Fruit fly (Drosophila melanogaster) whole organism, prepupa: ENCODE data around the gene CG8219.
A peak's percentile ranks its signal among the peaks of the same experiment; 100 is the strongest.

Source experiments
- Blimp-1 ChIP-seq: fragments of 200-800 bp; sonication (Bioruptor generic); optimal IDR thresholded peaks from 3 replicates; lab custom pipeline; 2017; ENCODE audit warnings: missing biosample characterization, missing genetic modification characterization, mild to moderate bottlenecking, moderate library complexity, missing genetic modification reagents
- CG10631 ChIP-seq: fragments of 200-800 bp; sonication (Bioruptor generic); optimal IDR thresholded peaks from 2 replicates; lab custom pipeline; 2016; ENCODE audit warnings: missing biosample characterization, missing genetic modification characterization
- CG10669 ChIP-seq: fragments of 200-800 bp; sonication (Bioruptor generic); optimal IDR thresholded peaks from 3 replicates; lab custom pipeline; 2018; ENCODE audit warnings: missing biosample characterization, mild to moderate bottlenecking, missing genetic modification characterization, moderate library complexity
- CG11762 ChIP-seq: fragments of 200-800 bp; sonication (Bioruptor generic); optimal IDR thresholded peaks from 3 replicates; lab custom pipeline; 2016; ENCODE audit warnings: missing biosample characterization, missing genetic modification characterization; ENCODE audit not compliant: insufficient read depth
- CG11902 ChIP-seq: fragments of 200-800 bp; sonication (Bioruptor generic); optimal IDR thresholded peaks from 3 replicates; lab custom pipeline; 2016; ENCODE audit warnings: missing biosample characterization, missing genetic modification characterization
- CG15336 ChIP-seq: fragments of 200-800 bp; sonication (Bioruptor generic); IDR thresholded peaks from 2 replicates; pipeline ENCODE4 v1.3.6; 2022; ENCODE audit warnings: missing biosample characterization, missing genetic modification characterization
- CG3032 ChIP-seq: fragments of 200-800 bp; optimal IDR thresholded peaks from 2 replicates; lab custom pipeline; 2019; ENCODE audit warnings: missing biosample characterization, mild to moderate bottlenecking, missing genetic modification characterization, moderate library complexity
- CG34406 ChIP-seq: fragments of 200-800 bp; sonication (Bioruptor generic); optimal IDR thresholded peaks from 3 replicates; lab custom pipeline; 2016; ENCODE audit warnings: missing biosample characterization, missing genetic modification characterization
- CG6163 ChIP-seq: fragments of 200-800 bp; sonication (Bioruptor generic); IDR thresholded peaks from 3 replicates; pipeline ENCODE4 v1.3.6; 2022; ENCODE audit warnings: missing biosample characterization, missing genetic modification characterization
- CG6792 ChIP-seq: fragments of 200-800 bp; sonication (Bioruptor generic); optimal IDR thresholded peaks from 3 replicates; lab custom pipeline; 2016; ENCODE audit warnings: missing biosample characterization, missing genetic modification characterization
- CG6854 ChIP-seq: fragments of 200-800 bp; sonication (Bioruptor generic); optimal IDR thresholded peaks from 2 replicates; lab custom pipeline; 2017; ENCODE audit warnings: missing biosample characterization, mild to moderate bottlenecking, missing genetic modification characterization
- CG8319 ChIP-seq: fragments of 200-800 bp; sonication (Bioruptor generic); optimal IDR thresholded peaks from 3 replicates; lab custom pipeline; 2016; ENCODE audit warnings: missing biosample characterization, missing genetic modification characterization
- CG8632 ChIP-seq: fragments of 200-800 bp; sonication (Bioruptor generic); optimal IDR thresholded peaks from 3 replicates; lab custom pipeline; 2016; ENCODE audit warnings: missing biosample characterization, missing genetic modification characterization
- CG9139 ChIP-seq: fragments of 200-800 bp; sonication (Bioruptor generic); optimal IDR thresholded peaks from 3 replicates; lab custom pipeline; 2017; ENCODE audit warnings: missing biosample characterization, mild to moderate bottlenecking, missing genetic modification characterization
- Eip75B ChIP-seq: fragments of 200-800 bp; sonication (Bioruptor generic); optimal IDR thresholded peaks from 3 replicates; lab custom pipeline; 2016; ENCODE audit warnings: missing biosample characterization, missing genetic modification characterization
- Eip78C ChIP-seq: fragments of 200-800 bp; sonication (Bioruptor generic); peaks from one replicate; lab custom pipeline; 2016; ENCODE audit warnings: missing biosample characterization, missing genetic modification characterization
- Eip93F ChIP-seq: fragments of 200-800 bp; sonication (Bioruptor generic); optimal IDR thresholded peaks from 2 replicates; lab custom pipeline; 2016; ENCODE audit warnings: missing biosample characterization, mild to moderate bottlenecking, missing genetic modification characterization
- Ets21C ChIP-seq: fragments of 200-800 bp; sonication (Bioruptor generic); optimal IDR thresholded peaks from 3 replicates; lab custom pipeline; 2016; ENCODE audit warnings: missing biosample characterization, missing genetic modification characterization
- Ets96B ChIP-seq: fragments of 200-800 bp; optimal IDR thresholded peaks from 2 replicates; lab custom pipeline; 2019; ENCODE audit warnings: missing biosample characterization, mild to moderate bottlenecking, missing genetic modification characterization, moderate library complexity
- Hr39 ChIP-seq: fragments of 200-800 bp; sonication (Bioruptor generic); optimal IDR thresholded peaks from 2 replicates; lab custom pipeline; 2016; ENCODE audit warnings: missing biosample characterization, missing genetic modification characterization
- Hr4 ChIP-seq: fragments of 200-800 bp; sonication (Bioruptor generic); optimal IDR thresholded peaks from 3 replicates; lab custom pipeline; 2016; ENCODE audit warnings: missing biosample characterization, missing genetic modification characterization
- Lpt ChIP-seq: fragments of 200-800 bp; sonication (Bioruptor generic); optimal IDR thresholded peaks from 3 replicates; lab custom pipeline; 2016; ENCODE audit warnings: missing biosample characterization, missing genetic modification characterization
- Smox ChIP-seq: fragments of 200-800 bp; sonication (Bioruptor generic); optimal IDR thresholded peaks from 3 replicates; lab custom pipeline; 2016; ENCODE audit warnings: missing biosample characterization, missing genetic modification characterization
- Sox102F ChIP-seq: fragments of 200-800 bp; sonication (Bioruptor generic); optimal IDR thresholded peaks from 2 replicates; lab custom pipeline; 2016; ENCODE audit warnings: missing biosample characterization, mild to moderate bottlenecking, missing genetic modification characterization
- Sox14 ChIP-seq: fragments of 200-800 bp; sonication (Bioruptor generic); optimal IDR thresholded peaks from 3 replicates; lab custom pipeline; 2016; ENCODE audit warnings: missing biosample characterization, missing genetic modification characterization
- Sox15 ChIP-seq: fragments of 200-800 bp; sonication (Bioruptor generic); optimal IDR thresholded peaks from 3 replicates; lab custom pipeline; 2016; ENCODE audit warnings: missing biosample characterization, missing genetic modification characterization
- achi ChIP-seq: fragments of 200-800 bp; sonication (Bioruptor generic); optimal IDR thresholded peaks from 3 replicates; lab custom pipeline; 2016; ENCODE audit warnings: missing biosample characterization, missing genetic modification characterization
- cyc ChIP-seq: fragments of 200-800 bp; sonication (Bioruptor generic); optimal IDR thresholded peaks from 3 replicates; lab custom pipeline; 2016; ENCODE audit warnings: missing biosample characterization, missing genetic modification characterization
- dac ChIP-seq: fragments of 200-800 bp; sonication (Bioruptor generic); optimal IDR thresholded peaks from 2 replicates; lab custom pipeline; 2017; ENCODE audit warnings: missing biosample characterization, mild to moderate bottlenecking, missing genetic modification characterization
- eg ChIP-seq: fragments of 200-800 bp; sonication (Bioruptor generic); IDR thresholded peaks from 3 replicates; pipeline ENCODE4 v1.3.6; 2022; ENCODE audit warnings: missing biosample characterization, missing genetic modification characterization
- esn ChIP-seq: fragments of 200-800 bp; sonication (Bioruptor generic); optimal IDR thresholded peaks from 2 replicates; lab custom pipeline; 2016; ENCODE audit warnings: missing biosample characterization, mild to moderate bottlenecking, missing genetic modification characterization, moderate library complexity
- fd59A ChIP-seq: fragments of 200-800 bp; sonication (Bioruptor generic); optimal IDR thresholded peaks from 2 replicates; lab custom pipeline; 2017; ENCODE audit warnings: missing biosample characterization, mild to moderate bottlenecking, missing genetic modification characterization, missing genetic modification reagents
- fd85E ChIP-seq: fragments of 200-800 bp; sonication (Bioruptor generic); optimal IDR thresholded peaks from 3 replicates; lab custom pipeline; 2016; ENCODE audit warnings: missing biosample characterization, missing genetic modification characterization
- fkh ChIP-seq: fragments of 200-800 bp; sonication (Bioruptor generic); optimal IDR thresholded peaks from 3 replicates; lab custom pipeline; 2017; ENCODE audit warnings: missing biosample characterization, mild to moderate bottlenecking, missing genetic modification characterization, moderate library complexity
- lz ChIP-seq: fragments of 200-800 bp; sonication (Bioruptor generic); optimal IDR thresholded peaks from 3 replicates; lab custom pipeline; 2016; ENCODE audit warnings: missing biosample characterization, missing genetic modification characterization
- net ChIP-seq: fragments of 200-800 bp; sonication (Bioruptor generic); optimal IDR thresholded peaks from 3 replicates; lab custom pipeline; 2016; ENCODE audit warnings: missing biosample characterization, missing genetic modification characterization
- pdm3 ChIP-seq: fragments of 200-800 bp; sonication (Bioruptor generic); optimal IDR thresholded peaks from 3 replicates; lab custom pipeline; 2016; ENCODE audit warnings: missing biosample characterization, missing genetic modification characterization
- salr ChIP-seq, 2 experiments: fragments of 200-800 bp; sonication (Bioruptor generic); optimal IDR thresholded peaks; 3 replicates each; lab custom pipeline; 2016 to 2018; ENCODE audit warnings: missing biosample characterization in 2 of 2, missing genetic modification characterization in 2 of 2, mild to moderate bottlenecking in 1 of 2
- ss ChIP-seq, 2 experiments: fragments of 200-800 bp; sonication (Bioruptor generic); optimal IDR thresholded peaks; 2 replicates in 1 of 2; 3 replicates in 1 of 2; lab custom pipeline; 2017 to 2018; ENCODE audit warnings: mild to moderate bottlenecking in 2 of 2, missing biosample characterization in 2 of 2, missing genetic modification characterization in 2 of 2, moderate library complexity in 1 of 2
- svp ChIP-seq: fragments of 200-800 bp; sonication (Bioruptor generic); peaks from one replicate; lab custom pipeline; 2016; ENCODE audit warnings: missing biosample characterization, missing genetic modification characterization
- topi ChIP-seq: fragments of 200-800 bp; sonication (Bioruptor generic); optimal IDR thresholded peaks from 3 replicates; lab custom pipeline; 2016; ENCODE audit warnings: missing biosample characterization, missing genetic modification characterization
- vri ChIP-seq: fragments of 200-800 bp; sonication (Bioruptor generic); optimal IDR thresholded peaks from 3 replicates; lab custom pipeline; 2016; ENCODE audit warnings: missing biosample characterization, mild to moderate bottlenecking, missing genetic modification characterization

Gene CG8219

dm6 chr3L:6234035-6234434 lies 33.8 kb downstream of the CG8219 start, which contains the start of gene CG42714:
TSS of gene CG42714 (minus strand) at chr3L:6234056.
- TF ChIP-seq CG8632 = no peak
- no peak for TF ChIP-seq Sox102F
- no peak for TF ChIP-seq Blimp-1 (GFP tag; lab: Kevin White, UChicago)
- no peak for TF ChIP-seq Eip78C
- TF ChIP-seq achi (GFP tag; lab: Kevin White, UChicago) = no peak
- TF ChIP-seq CG6854 = no peak
- TF ChIP-seq esn = no peak
- TF ChIP-seq CG10669 (GFP tag; lab: Kevin White, UChicago) = no peak
- no peak for TF ChIP-seq Sox14 (GFP tag; lab: Kevin White, UChicago)
- no peak for TF ChIP-seq Hr4 (GFP tag; lab: Kevin White, UChicago)
- TF ChIP-seq svp (GFP tag; lab: Kevin White, UChicago) = no peak
- no peak for TF ChIP-seq CG6163
- no peak for TF ChIP-seq vri (GFP tag; lab: Kevin White, UChicago)
- no peak for TF ChIP-seq CG6792 (GFP tag; lab: Kevin White, UChicago)
- TF ChIP-seq Sox15 (GFP tag; lab: Kevin White, UChicago) = no peak
- no peak for TF ChIP-seq Ets21C (GFP tag; lab: Kevin White, UChicago)
- no peak for TF ChIP-seq fd59A

- TF ChIP-seq Lpt (GFP tag; lab: Kevin White, UChicago) (no peak), ss (GFP tag; optimal IDR thresholded peaks at IDR 0.05; lab: Kevin White, UChicago) (no peak), vri (GFP tag; lab: Kevin White, UChicago) (no peak), topi (GFP tag; lab: Kevin White, UChicago) (no peak), eg (GFP tag; lab: Robert Waterston, UW) (no peak), svp (GFP tag; lab: Kevin White, UChicago) (no peak), CG3032 (tag; lab: Kevin White, UChicago) (no peak), salr (GFP tag; optimal IDR thresholded peaks at IDR 0.05; lab: Kevin White, UChicago) (no peak), Sox15 (GFP tag; lab: Kevin White, UChicago) (no peak), lz (GFP tag; lab: Kevin White, UChicago) (no peak), achi (GFP tag; lab: Kevin White, UChicago) (no peak), Ets21C (GFP tag; lab: Kevin White, UChicago) (no peak), CG11902 (no peak), pdm3 (GFP tag; lab: Kevin White, UChicago) (no peak), Ets96B (tag; lab: Kevin White, UChicago) (no peak)
Measured at dm6 chr3L:6239968-6240367, 39.7 kb downstream of the CG8219 start, which contains the start of gene CG10226. TSS of gene CG10226 (minus strand) at chr3L:6240068.

dm6 chr3L:6245646-6246045 lies 45.4 kb downstream of the CG8219 start, which contains the start of gene Mdr65:
TSS of gene Mdr65 (minus strand) at chr3L:6245746.
- TF ChIP-seq Hr39 (GFP tag; lab: Kevin White, UChicago) (no peak), CG8632 (no peak)

- TF ChIP-seq net (peak; percentile 7), fd59A (no peak), CG34406 (GFP tag; lab: Kevin White, UChicago) (no peak), fkh (GFP tag; lab: Kevin White, UChicago) (no peak), pdm3 (GFP tag; lab: Kevin White, UChicago) (peak; percentile 17), esn (peak; percentile 64), Eip93F (GFP tag; lab: Kevin White, UChicago) (no peak), Smox (peak; percentile 59), CG6854 (peak; percentile 85), CG11762 (GFP tag; lab: Kevin White, UChicago) (no peak), fd85E (GFP tag; lab: Kevin White, UChicago) (no peak), Hr4 (GFP tag; lab: Kevin White, UChicago) (peak; percentile 49), CG10631 (GFP tag; lab: Kevin White, UChicago) (no peak), vri (GFP tag; lab: Kevin White, UChicago) (peak; percentile 7), salr (GFP tag; optimal IDR thresholded peaks at IDR 0.05; lab: Kevin White, UChicago) (peak in 1 of 2 experiments; percentile 46), svp (GFP tag; lab: Kevin White, UChicago) (peak; percentile 85), Eip75B (peak; percentile 0), CG15336 (GFP tag; lab: Robert Waterston, UW) (peak; percentile 60; the same call in 1 of the 2 replicates), Sox14 (GFP tag; lab: Kevin White, UChicago) (peak; percentile 38), Blimp-1 (GFP tag; lab: Kevin White, UChicago) (peak; percentile 35), topi (GFP tag; lab: Kevin White, UChicago) (peak; percentile 51), cyc (GFP tag; lab: Kevin White, UChicago) (peak; percentile 33), Sox102F (peak; percentile 19), CG9139 (GFP tag; lab: Kevin White, UChicago) (no peak), CG8319 (GFP tag; lab: Kevin White, UChicago) (no peak), dac (GFP tag; lab: Kevin White, UChicago) (no peak)
Measured at dm6 chr3L:6249178-6250078, 49.2 kb downstream of the CG8219 start.
